Worm (Caenorhabditis elegans) whole organism, late embryonic: Measurements from ENCODE around the gene srw-23.

ENCODE experiments used
- C38D4.7 ChIP-seq: fragments of 200-800 bp; sonication (Bioruptor generic); optimal IDR thresholded peaks from 2 replicates; lab custom pipeline; 2018; ENCODE audit warnings: mild to moderate bottlenecking, missing genetic modification characterization, moderate library complexity, missing compliant biosample characterization
- K02D7.2 ChIP-seq: sonication (generic microtip); optimal IDR thresholded peaks from 2 replicates; lab custom pipeline; 2017; ENCODE audit warnings: mild to moderate bottlenecking, missing genetic modification characterization, missing compliant biosample characterization
- K09A11.1 ChIP-seq: sonication (generic microtip); optimal IDR thresholded peaks from 2 replicates; lab custom pipeline; 2017; ENCODE audit warnings: antibody characterized with exemption, mild to moderate bottlenecking, missing genetic modification characterization, missing compliant biosample characterization; ENCODE audit not compliant: insufficient read depth
- ahr-1 ChIP-seq: sonication (generic microtip); optimal IDR thresholded peaks from 2 replicates; lab custom pipeline; 2016; ENCODE audit warnings: missing genetic modification characterization, missing compliant biosample characterization
- ama-1 ChIP-seq: fragments of 150-350 bp; optimal IDR thresholded peaks from 2 replicates; lab custom pipeline; 2014
- ceh-14 ChIP-seq: sonication (generic microtip); optimal IDR thresholded peaks from 2 replicates; lab custom pipeline; 2016; ENCODE audit warnings: missing genotype, missing genetic modification characterization, missing compliant biosample characterization
- ceh-18 ChIP-seq: sonication (generic microtip); optimal IDR thresholded peaks from 2 replicates; lab custom pipeline; 2016; ENCODE audit warnings: missing genetic modification characterization, missing compliant biosample characterization
- ceh-19 ChIP-seq: fragments of 200-800 bp; sonication (Bioruptor generic); optimal IDR thresholded peaks from 2 replicates; lab custom pipeline; 2018; ENCODE audit warnings: mild to moderate bottlenecking, missing genetic modification characterization, missing compliant biosample characterization
- ceh-2 ChIP-seq: sonication (generic microtip); optimal IDR thresholded peaks from 2 replicates; lab custom pipeline; 2016; ENCODE audit warnings: missing genotype, missing genetic modification characterization, missing compliant biosample characterization
- ceh-24 ChIP-seq: sonication (generic microtip); optimal IDR thresholded peaks from 2 replicates; lab custom pipeline; 2016; ENCODE audit warnings: mild to moderate bottlenecking, missing genetic modification characterization, missing compliant biosample characterization
- ceh-30 ChIP-seq: fragments of 150-350 bp; optimal IDR thresholded peaks from 2 replicates; lab custom pipeline; 2014; ENCODE audit warnings: missing biosample characterization, missing genetic modification characterization
- ceh-34 ChIP-seq: sonication (generic microtip); optimal IDR thresholded peaks from 2 replicates; lab custom pipeline; 2016; ENCODE audit warnings: mild to moderate bottlenecking, missing genetic modification characterization, missing compliant biosample characterization
- che-1 ChIP-seq: sonication (generic microtip); optimal IDR thresholded peaks from 2 replicates; lab custom pipeline; 2016; ENCODE audit warnings: mild to moderate bottlenecking, missing genetic modification characterization, missing compliant biosample characterization
- dve-1 ChIP-seq: sonication (generic microtip); optimal IDR thresholded peaks from 2 replicates; lab custom pipeline; 2017; ENCODE audit warnings: antibody characterized with exemption, mild to moderate bottlenecking, missing genetic modification characterization, missing compliant biosample characterization
- elt-2 ChIP-seq: sonication (generic microtip); optimal IDR thresholded peaks from 2 replicates; lab custom pipeline; 2016; ENCODE audit warnings: missing genetic modification reagents, missing genetic modification characterization, missing compliant biosample characterization
- ets-4 ChIP-seq: sonication (generic microtip); optimal IDR thresholded peaks from 2 replicates; lab custom pipeline; 2016; ENCODE audit warnings: missing genetic modification characterization, missing compliant biosample characterization
- eyg-1 ChIP-seq: sonication (generic microtip); optimal IDR thresholded peaks from 2 replicates; lab custom pipeline; 2016; ENCODE audit warnings: missing genotype, missing genetic modification characterization, missing compliant biosample characterization
- fax-1 ChIP-seq: sonication (generic microtip); optimal IDR thresholded peaks from 2 replicates; lab custom pipeline; 2016; ENCODE audit warnings: missing genotype, missing genetic modification characterization, missing compliant biosample characterization
- fkh-10 ChIP-seq: fragments of 150-350 bp; optimal IDR thresholded peaks from 2 replicates; lab custom pipeline; 2014; ENCODE audit warnings: missing biosample characterization, missing genetic modification reagents, missing genetic modification characterization
- gmeb-2 ChIP-seq: sonication (generic microtip); optimal IDR thresholded peaks from 2 replicates; lab custom pipeline; 2016; ENCODE audit warnings: missing genetic modification characterization, inconsistent platforms, missing compliant biosample characterization
- hlh-30 ChIP-seq: sonication (generic microtip); optimal IDR thresholded peaks from 2 replicates; lab custom pipeline; 2017; ENCODE audit warnings: antibody characterized with exemption, missing genetic modification characterization, missing compliant biosample characterization; ENCODE audit not compliant: insufficient read depth
- hlh-8 ChIP-seq: sonication (generic microtip); optimal IDR thresholded peaks from 2 replicates; lab custom pipeline; 2016; ENCODE audit warnings: missing genotype, missing genetic modification characterization, missing compliant biosample characterization
- lin-11 ChIP-seq: fragments of 200-800 bp; sonication (Bioruptor generic); optimal IDR thresholded peaks from 2 replicates; lab custom pipeline; 2018; ENCODE audit warnings: mild to moderate bottlenecking, missing genetic modification characterization, missing compliant biosample characterization
- madf-2 ChIP-seq: sonication (generic microtip); optimal IDR thresholded peaks from 2 replicates; lab custom pipeline; 2017; ENCODE audit warnings: missing genetic modification characterization, missing compliant biosample characterization
- mec-3 ChIP-seq: sonication (generic microtip); optimal IDR thresholded peaks from 2 replicates; lab custom pipeline; 2016; ENCODE audit warnings: borderline replicate concordance, missing genetic modification characterization, missing compliant biosample characterization
- nhr-11 ChIP-seq: fragments of 150-350 bp; optimal IDR thresholded peaks from 2 replicates; lab custom pipeline; 2014; ENCODE audit warnings: missing biosample characterization, missing genetic modification characterization
- nhr-232 ChIP-seq: sonication (generic microtip); optimal IDR thresholded peaks from 2 replicates; lab custom pipeline; 2016; ENCODE audit warnings: missing genetic modification characterization, missing compliant biosample characterization
- npax-4 ChIP-seq: sonication (generic microtip); optimal IDR thresholded peaks from 2 replicates; lab custom pipeline; 2016; ENCODE audit warnings: missing genetic modification characterization, missing compliant biosample characterization
- odd-2 ChIP-seq: sonication (generic microtip); optimal IDR thresholded peaks from 2 replicates; lab custom pipeline; 2017; ENCODE audit warnings: antibody characterized with exemption, mild to moderate bottlenecking, missing genetic modification characterization, missing compliant biosample characterization
- pag-3 ChIP-seq: sonication (generic microtip); optimal IDR thresholded peaks from 2 replicates; lab custom pipeline; 2016; ENCODE audit warnings: missing compliant biosample characterization, missing genetic modification characterization, borderline replicate concordance
- pat-9 ChIP-seq: fragments of 200-800 bp; sonication (Bioruptor generic); optimal IDR thresholded peaks from 2 replicates; lab custom pipeline; 2018; ENCODE audit warnings: mild to moderate bottlenecking, missing genetic modification characterization, moderate library complexity, missing compliant biosample characterization
- pha-4 ChIP-seq: fragments of 150-350 bp; optimal IDR thresholded peaks from 2 replicates; lab custom pipeline; 2018; ENCODE audit warnings: missing biosample characterization, missing genetic modification reagents, missing genetic modification characterization
- pqm-1 ChIP-seq: sonication (generic microtip); optimal IDR thresholded peaks from 2 replicates; lab custom pipeline; 2016; ENCODE audit warnings: missing genetic modification characterization, missing compliant biosample characterization
- rnt-1 ChIP-seq: sonication (generic microtip); optimal IDR thresholded peaks from 2 replicates; lab custom pipeline; 2016; ENCODE audit warnings: missing genetic modification characterization, missing compliant biosample characterization
- sdc-2 ChIP-seq: sonication (generic microtip); optimal IDR thresholded peaks from 2 replicates; lab custom pipeline; 2016; ENCODE audit warnings: missing genotype, missing genetic modification characterization, missing compliant biosample characterization
- syd-9 ChIP-seq: sonication (generic microtip); optimal IDR thresholded peaks from 2 replicates; lab custom pipeline; 2016; ENCODE audit warnings: mild to moderate bottlenecking, missing genetic modification characterization, moderate library complexity, missing compliant biosample characterization
- tbx-7 ChIP-seq: sonication (generic microtip); optimal IDR thresholded peaks from 2 replicates; lab custom pipeline; 2016; ENCODE audit warnings: missing genotype, missing genetic modification characterization, missing compliant biosample characterization
- ttx-3 ChIP-seq: sonication (generic microtip); optimal IDR thresholded peaks from 2 replicates; lab custom pipeline; 2016; ENCODE audit warnings: missing genetic modification reagents, missing genetic modification characterization, missing compliant biosample characterization
- unc-55 ChIP-seq: sonication (generic microtip); optimal IDR thresholded peaks from 2 replicates; lab custom pipeline; 2017; ENCODE audit warnings: missing biosample characterization, missing genetic modification reagents, missing genetic modification characterization
- unc-86 ChIP-seq: sonication (generic microtip); optimal IDR thresholded peaks from 2 replicates; lab custom pipeline; 2016; ENCODE audit warnings: missing genetic modification characterization, missing compliant biosample characterization
- zip-5 ChIP-seq: sonication (generic microtip); optimal IDR thresholded peaks from 2 replicates; lab custom pipeline; 2016; ENCODE audit warnings: missing genetic modification characterization, missing compliant biosample characterization
- ztf-16 ChIP-seq: sonication (generic microtip); optimal IDR thresholded peaks from 2 replicates; lab custom pipeline; 2017; ENCODE audit warnings: missing genetic modification characterization, missing compliant biosample characterization

srw-23 gene

ce11 chrV:16873642-16874041, at the start of gene srw-23:
TSS of gene srw-23 (plus strand) at chrV:16873942.
- TF ChIP-seq npax-4 (tag; lab: Kevin White, UChicago) (no peak), pha-4 (no peak), fkh-10 (no peak), ttx-3 (tag; lab: Kevin White, UChicago) (no peak), ceh-24 (tag; lab: Kevin White, UChicago) (no peak), ceh-34 (tag; lab: Kevin White, UChicago) (no peak), rnt-1 (tag; lab: Kevin White, UChicago) (no peak)

DNA sequence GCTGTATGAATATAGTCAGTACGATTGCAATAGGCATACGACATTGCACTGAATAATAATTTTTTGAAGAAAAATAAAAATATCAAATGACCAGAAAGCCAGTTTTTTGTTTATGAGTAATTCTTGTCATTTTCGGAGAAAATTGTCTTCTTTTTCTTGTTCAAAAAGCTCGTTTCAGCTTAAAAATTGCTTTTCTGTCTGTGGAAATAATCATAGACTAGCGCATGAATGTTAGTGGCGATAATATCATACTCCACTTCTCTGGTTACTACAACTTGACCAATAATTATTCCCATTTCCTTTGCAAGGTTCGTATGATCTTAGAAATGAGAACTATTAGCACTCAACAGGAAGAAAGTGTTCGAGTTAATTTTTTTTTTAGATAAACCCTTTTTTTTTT, 46.3 kb upstream of the srw-23 start, which contains the start of gene srh-216:
Gene srh-216, minus strand, starts transcription at position 101 of the 400 bp plus-strand sequence.
- TF ChIP-seq dve-1 (tag; lab: Kevin White, UChicago) (no peak), unc-86 (tag; lab: Kevin White, UChicago) (no peak), ceh-19 (GFP tag; lab: Kevin White, UChicago) (no peak), ets-4 (tag; lab: Kevin White, UChicago) (no peak), ceh-24 (tag; lab: Kevin White, UChicago) (no peak), ztf-16 (tag; lab: Kevin White, UChicago) (no peak), gmeb-2 (tag; lab: Kevin White, UChicago) (no peak), ceh-30 (tag; lab: Kevin White, UChicago) (no peak), C38D4.7 (GFP tag; lab: Kevin White, UChicago) (no peak), ahr-1 (no peak), zip-5 (tag; lab: Kevin White, UChicago) (no peak), hlh-30 (tag; lab: Kevin White, UChicago) (no peak), npax-4 (tag; lab: Kevin White, UChicago) (no peak), unc-55 (GFP tag; lab: Kevin White, UChicago) (no peak), odd-2 (tag; lab: Kevin White, UChicago) (no peak), ceh-34 (tag; lab: Kevin White, UChicago) (no peak), tbx-7 (no peak), che-1 (tag; lab: Kevin White, UChicago) (no peak), ama-1 (lab: Kevin White, UChicago) (no peak), madf-2 (no peak)

- TF ChIP-seq pat-9 (tag; lab: Kevin White, UChicago) (no peak), hlh-8 (tag; lab: Kevin White, UChicago) (no peak), C38D4.7 (GFP tag; lab: Kevin White, UChicago) (no peak), nhr-232 (tag; lab: Kevin White, UChicago) (no peak), nhr-11 (tag; lab: Kevin White, UChicago) (no peak), ceh-18 (tag; lab: Kevin White, UChicago) (no peak), ets-4 (tag; lab: Kevin White, UChicago) (no peak)
Observed at ce11 chrV:16829396-16829795, 44.3 kb upstream of the srw-23 start, which contains the start of gene srh-214. TSS of gene srh-214 (minus strand) at chrV:16829755.

ce11 chrV:16831310-16831709, 42.4 kb upstream of the srw-23 start:
- TF ChIP-seq dve-1 (tag; lab: Kevin White, UChicago), result no peak
- TF ChIP-seq ceh-2, result no peak
- no peak for TF ChIP-seq sdc-2
- TF ChIP-seq ets-4 (tag; lab: Kevin White, UChicago), result no peak
- TF ChIP-seq K02D7.2, result no peak
- no peak for TF ChIP-seq K09A11.1 (tag; lab: Kevin White, UChicago)
- TF ChIP-seq pag-3 (tag; lab: Kevin White, UChicago), result no peak

ce11 chrV:16831921-16832320, 41.8 kb upstream of the srw-23 start, which contains the start of gene srh-215:
TSS of gene srh-215 (minus strand) at chrV:16832021.
- TF ChIP-seq C38D4.7 (GFP tag; lab: Kevin White, UChicago), result no peak
- no peak for TF ChIP-seq mec-3 (tag; lab: Kevin White, UChicago)
- no peak for TF ChIP-seq elt-2
- TF ChIP-seq eyg-1 (tag; lab: Kevin White, UChicago), result no peak
- no peak for TF ChIP-seq syd-9 (tag; lab: Kevin White, UChicago)
- TF ChIP-seq npax-4 (tag; lab: Kevin White, UChicago), result no peak
- no peak for TF ChIP-seq nhr-11 (tag; lab: Kevin White, UChicago)
- no peak for TF ChIP-seq ceh-34 (tag; lab: Kevin White, UChicago)
- TF ChIP-seq pqm-1, result no peak
- no peak for TF ChIP-seq ceh-14 (tag; lab: Kevin White, UChicago)
- no peak for TF ChIP-seq ceh-24 (tag; lab: Kevin White, UChicago)
- TF ChIP-seq pat-9 (tag; lab: Kevin White, UChicago), result no peak
- no peak for TF ChIP-seq odd-2 (tag; lab: Kevin White, UChicago)
- no peak for TF ChIP-seq fax-1 (tag; lab: Kevin White, UChicago)
- TF ChIP-seq ttx-3 (tag; lab: Kevin White, UChicago), result no peak
- TF ChIP-seq lin-11 (tag; lab: Kevin White, UChicago), result no peak
